Fruit fly (Drosophila melanogaster): ENCODE measurements around the gene CG13008.

- TF ChIP-seq gl (tag; optimal IDR thresholded peaks at IDR 0.05): no peak
- no peak for TF ChIP-seq CG14655 (GFP tag; optimal IDR thresholded peaks at IDR 0.05)
These were observed 33.2 kb downstream of the CG13008 start for dm6 chrX:16744345-16744744.

All from whole organism, pupa.